Worm (Caenorhabditis elegans) whole organism, mixed stage, embryonic: ENCODE measurements around the gene him-14.

Experiments used
- M03D4.4 ChIP-seq: sonication (generic microtip); optimal IDR thresholded peaks from 2 replicates; lab custom pipeline; 2017; ENCODE audit warnings: mild to moderate bottlenecking, missing genetic modification characterization, missing compliant biosample characterization
- bed-3 ChIP-seq: fragments of 200-800 bp; sonication (Bioruptor generic); optimal IDR thresholded peaks from 3 replicates; lab custom pipeline; 2018; ENCODE audit warnings: mild to moderate bottlenecking, missing genetic modification characterization, moderate library complexity, missing compliant biosample characterization
- blmp-1 ChIP-seq: fragments of 150-350 bp; optimal IDR thresholded peaks from 2 replicates; lab custom pipeline; 2014; ENCODE audit warnings: missing biosample characterization, missing genetic modification characterization
- ceh-39 ChIP-seq: fragments of 150-350 bp; optimal IDR thresholded peaks from 2 replicates; lab custom pipeline; 2014; ENCODE audit warnings: missing biosample characterization, missing genetic modification characterization
- ceh-43 ChIP-seq: fragments of 200-800 bp; sonication (Bioruptor generic); optimal IDR thresholded peaks from 2 replicates; lab custom pipeline; 2018; ENCODE audit warnings: mild to moderate bottlenecking, missing genetic modification characterization, moderate library complexity, missing compliant biosample characterization
- ceh-83 ChIP-seq: fragments of 200-800 bp; sonication (Bioruptor generic); optimal IDR thresholded peaks from 2 replicates; lab custom pipeline; 2018; ENCODE audit warnings: mild to moderate bottlenecking, missing genetic modification characterization, missing compliant biosample characterization
- ces-1 ChIP-seq: fragments of 150-350 bp; optimal IDR thresholded peaks from 2 replicates; lab custom pipeline; 2014; ENCODE audit warnings: missing biosample characterization, missing genetic modification reagents, missing genetic modification characterization
- cnd-1 ChIP-seq: fragments of 200-800 bp; sonication (Bioruptor generic); optimal IDR thresholded peaks from 2 replicates; lab custom pipeline; 2018; ENCODE audit warnings: mild to moderate bottlenecking, missing genetic modification characterization, missing compliant biosample characterization
- drap-1 ChIP-seq: fragments of 200-800 bp; sonication (Bioruptor generic); optimal IDR thresholded peaks from 3 replicates; lab custom pipeline; 2018; ENCODE audit warnings: mild to moderate bottlenecking, missing genetic modification characterization, missing compliant biosample characterization
- elt-1 ChIP-seq: sonication (generic microtip); optimal IDR thresholded peaks from 2 replicates; lab custom pipeline; 2017; ENCODE audit warnings: missing genetic modification characterization, mild to moderate bottlenecking, missing compliant biosample characterization, antibody characterized with exemption, moderate library complexity, borderline replicate concordance; ENCODE audit not compliant: insufficient read depth
- elt-3 ChIP-seq: fragments of 150-350 bp; optimal IDR thresholded peaks from 2 replicates; lab custom pipeline; 2014; ENCODE audit warnings: missing biosample characterization, missing genetic modification characterization
- flh-1 ChIP-seq: fragments of 200-800 bp; sonication (Bioruptor generic); optimal IDR thresholded peaks from 2 replicates; lab custom pipeline; 2018; ENCODE audit warnings: mild to moderate bottlenecking, missing genetic modification characterization, moderate library complexity, missing compliant biosample characterization
- ham-2 ChIP-seq: fragments of 200-800 bp; sonication (Bioruptor generic); optimal IDR thresholded peaks from 2 replicates; lab custom pipeline; 2018; ENCODE audit warnings: mild to moderate bottlenecking, missing genetic modification characterization, missing compliant biosample characterization
- hlh-1 ChIP-seq: fragments of 150-350 bp; optimal IDR thresholded peaks from 2 replicates; lab custom pipeline; 2014; ENCODE audit warnings: missing biosample characterization, missing genetic modification reagents, missing genetic modification characterization
- lin-13 ChIP-seq: fragments of 150-350 bp; optimal IDR thresholded peaks from 2 replicates; lab custom pipeline; 2014; ENCODE audit warnings: missing biosample characterization, missing genetic modification characterization
- lin-32 ChIP-seq: fragments of 200-800 bp; sonication (Bioruptor generic); optimal IDR thresholded peaks from 2 replicates; lab custom pipeline; 2018; ENCODE audit warnings: mild to moderate bottlenecking, missing genetic modification characterization, missing compliant biosample characterization
- lsy-2 ChIP-seq: fragments of 150-350 bp; optimal IDR thresholded peaks from 2 replicates; lab custom pipeline; 2014; ENCODE audit warnings: missing biosample characterization, missing genetic modification characterization
- mab-5 ChIP-seq: fragments of 150-350 bp; optimal IDR thresholded peaks from 2 replicates; lab custom pipeline; 2014; ENCODE audit warnings: missing biosample characterization, missing genetic modification characterization
- mep-1 ChIP-seq: fragments of 150-350 bp; optimal IDR thresholded peaks from 2 replicates; lab custom pipeline; 2017; ENCODE audit warnings: missing biosample characterization, missing genetic modification reagents, missing genetic modification characterization, inconsistent platforms
- mls-2 ChIP-seq: sonication (generic microtip); optimal IDR thresholded peaks from 2 replicates; lab custom pipeline; 2016; ENCODE audit warnings: mild to moderate bottlenecking, missing genetic modification characterization, moderate library complexity, missing compliant biosample characterization
- nhr-12 ChIP-seq: fragments of 150-350 bp; optimal IDR thresholded peaks from 2 replicates; lab custom pipeline; 2014; ENCODE audit warnings: missing biosample characterization, missing genetic modification characterization
- nhr-2 ChIP-seq: fragments of 150-350 bp; optimal IDR thresholded peaks from 2 replicates; lab custom pipeline; 2014; ENCODE audit warnings: missing biosample characterization, missing genetic modification characterization
- nhr-237 ChIP-seq: fragments of 150-350 bp; optimal IDR thresholded peaks from 2 replicates; lab custom pipeline; 2014; ENCODE audit warnings: missing biosample characterization, missing genetic modification characterization
- nhr-28 ChIP-seq: fragments of 150-350 bp; optimal IDR thresholded peaks from 2 replicates; lab custom pipeline; 2014; ENCODE audit warnings: missing biosample characterization, missing genetic modification characterization
- nhr-76 ChIP-seq: sonication (generic microtip); optimal IDR thresholded peaks from 2 replicates; lab custom pipeline; 2017; ENCODE audit warnings: missing biosample characterization, missing genetic modification characterization
- pha-4 ChIP-seq: fragments of 150-350 bp; optimal IDR thresholded peaks from 2 replicates; lab custom pipeline; 2018; ENCODE audit warnings: missing biosample characterization, missing genetic modification reagents, missing genetic modification characterization
- sem-2 ChIP-seq: fragments of 200-800 bp; sonication (Bioruptor generic); optimal IDR thresholded peaks from 2 replicates; lab custom pipeline; 2018; ENCODE audit warnings: mild to moderate bottlenecking, missing genetic modification characterization, missing compliant biosample characterization
- snpc-4 ChIP-seq: fragments of 150-350 bp; optimal IDR thresholded peaks from 2 replicates; lab custom pipeline; 2014; ENCODE audit warnings: missing biosample characterization, missing genetic modification characterization
- sptf-1 ChIP-seq: sonication (generic microtip); optimal IDR thresholded peaks from 2 replicates; lab custom pipeline; 2017; ENCODE audit warnings: mild to moderate bottlenecking, missing genetic modification characterization, moderate library complexity, missing compliant biosample characterization
- tbx-8 ChIP-seq: fragments of 200-800 bp; sonication (Bioruptor generic); optimal IDR thresholded peaks from 2 replicates; lab custom pipeline; 2018; ENCODE audit warnings: mild to moderate bottlenecking, missing genetic modification characterization, moderate library complexity, missing compliant biosample characterization
- unc-120 ChIP-seq: sonication (generic microtip); optimal IDR thresholded peaks from 2 replicates; lab custom pipeline; 2017; ENCODE audit warnings: missing genetic modification characterization, missing compliant biosample characterization; ENCODE audit not compliant: poor library complexity, severe bottlenecking
- unc-39 ChIP-seq: fragments of 150-350 bp; optimal IDR thresholded peaks from 2 replicates; lab custom pipeline; 2014; ENCODE audit warnings: missing biosample characterization, missing genetic modification characterization
- unc-62 ChIP-seq: fragments of 150-350 bp; optimal IDR thresholded peaks from 2 replicates; lab custom pipeline; 2014; ENCODE audit warnings: missing biosample characterization, missing genetic modification reagents, missing genetic modification characterization
- zip-8 ChIP-seq: fragments of 150-350 bp; optimal IDR thresholded peaks from 2 replicates; lab custom pipeline; 2014; ENCODE audit warnings: missing biosample characterization, missing genetic modification characterization
- ztf-11 ChIP-seq: fragments of 150-350 bp; optimal IDR thresholded peaks from 2 replicates; lab custom pipeline; 2014; ENCODE audit warnings: missing biosample characterization, missing genetic modification characterization

Gene him-14

ce11 chrII:7109956-7110355 lies 40.2 kb upstream of the him-14 start, which contains the start of gene F10E7.9:
Gene F10E7.9, minus strand, starts transcription at chrII:7110056.
- TF ChIP-seq sem-2 (GFP tag; lab: Kevin White, UChicago) = no peak
- TF ChIP-seq bed-3 (GFP tag; lab: Kevin White, UChicago) = no peak
- TF ChIP-seq ceh-39 (tag; lab: Kevin White, UChicago) = no peak
- no peak for TF ChIP-seq hlh-1 (tag; lab: Kevin White, UChicago)
- no peak for TF ChIP-seq flh-1 (GFP tag; lab: Kevin White, UChicago)
- no peak for TF ChIP-seq unc-39 (tag; lab: Kevin White, UChicago)
- TF ChIP-seq lsy-2 (tag; lab: Kevin White, UChicago) = no peak
- no peak for TF ChIP-seq elt-1 (tag; lab: Kevin White, UChicago)
- no peak for TF ChIP-seq unc-62
- no peak for TF ChIP-seq sptf-1 (tag; lab: Kevin White, UChicago)
- TF ChIP-seq snpc-4 (tag; lab: Kevin White, UChicago) = no peak
- TF ChIP-seq ceh-43 (GFP tag; lab: Kevin White, UChicago) = no peak
- TF ChIP-seq blmp-1 (tag; lab: Kevin White, UChicago) = no peak

DNA sequence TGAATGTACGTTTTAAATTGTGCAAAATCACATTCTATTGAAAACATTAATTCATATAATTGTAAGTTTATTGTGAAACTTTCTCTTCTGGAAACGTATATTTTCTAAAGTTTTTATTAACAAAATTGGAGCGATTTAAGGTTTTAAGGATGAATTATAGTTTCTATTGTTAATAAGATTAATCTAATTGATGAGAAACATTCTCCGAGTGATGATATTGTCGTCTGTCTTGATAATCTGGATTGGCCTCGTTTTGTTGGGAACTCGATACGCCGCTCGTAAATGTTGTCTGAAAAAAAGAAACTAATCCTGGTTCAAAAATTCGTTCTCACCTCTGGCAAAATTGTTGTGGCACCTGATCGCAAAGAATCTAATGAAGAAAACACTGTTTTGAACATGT lies 36.5 kb upstream of the him-14 start:
- TF ChIP-seq ham-2 (no peak), nhr-237 (tag; lab: Kevin White, UChicago) (no peak), bed-3 (GFP tag; lab: Kevin White, UChicago) (no peak), mep-1 (tag; lab: Kevin White, UChicago) (no peak)

ce11 chrII:7104794-7105613 lies 35.2 kb upstream of the him-14 start, which contains the start of the genes farl-11 and rpl-33:
Gene farl-11, minus strand, starts transcription at chrII:7105035.
Gene rpl-33, plus strand, starts transcription at chrII:7105563.
- TF ChIP-seq lsy-2 (tag; lab: Kevin White, UChicago) (peak; percentile 98), mls-2 (peak; percentile 5), nhr-2 (tag; lab: Kevin White, UChicago) (no peak), drap-1 (GFP tag; lab: Kevin White, UChicago) (no peak), M03D4.4 (tag; lab: Kevin White, UChicago) (no peak), nhr-237 (tag; lab: Kevin White, UChicago) (peak; percentile 92), bed-3 (GFP tag; lab: Kevin White, UChicago) (no peak), nhr-76 (tag; lab: Kevin White, UChicago) (no peak), elt-3 (tag; lab: Kevin White, UChicago) (no peak), unc-62 (peak; percentile 73), hlh-1 (tag; lab: Kevin White, UChicago) (peak; percentile 61), ces-1 (GFP tag; lab: Kevin White, UChicago) (peak; percentile 76), cnd-1 (tag; lab: Kevin White, UChicago) (no peak), ceh-83 (no peak), sem-2 (GFP tag; lab: Kevin White, UChicago) (no peak), mab-5 (tag; lab: Kevin White, UChicago) (peak; percentile 41), snpc-4 (tag; lab: Kevin White, UChicago) (no peak), ham-2 (no peak), blmp-1 (tag; lab: Kevin White, UChicago) (no peak), lin-13 (tag; lab: Kevin White, UChicago) (peak; percentile 63), zip-8 (no peak), flh-1 (GFP tag; lab: Kevin White, UChicago) (no peak), pha-4 (peak; percentile 81), lin-32 (GFP tag; lab: Kevin White, UChicago) (no peak), ztf-11 (no peak), tbx-8 (GFP tag; lab: Kevin White, UChicago) (no peak), unc-39 (tag; lab: Kevin White, UChicago) (no peak), ceh-43 (GFP tag; lab: Kevin White, UChicago) (no peak), unc-120 (tag; lab: Kevin White, UChicago) (peak; percentile 4), sptf-1 (tag; lab: Kevin White, UChicago) (peak; percentile 33), elt-1 (tag; lab: Kevin White, UChicago) (no peak), nhr-12 (tag; lab: Kevin White, UChicago) (no peak), mep-1 (tag; lab: Kevin White, UChicago) (peak; percentile 88), nhr-28 (no peak), ceh-39 (tag; lab: Kevin White, UChicago) (peak; percentile 79)
